Fruit fly (Drosophila melanogaster): Measurements from ENCODE around the gene abo.

DNA sequence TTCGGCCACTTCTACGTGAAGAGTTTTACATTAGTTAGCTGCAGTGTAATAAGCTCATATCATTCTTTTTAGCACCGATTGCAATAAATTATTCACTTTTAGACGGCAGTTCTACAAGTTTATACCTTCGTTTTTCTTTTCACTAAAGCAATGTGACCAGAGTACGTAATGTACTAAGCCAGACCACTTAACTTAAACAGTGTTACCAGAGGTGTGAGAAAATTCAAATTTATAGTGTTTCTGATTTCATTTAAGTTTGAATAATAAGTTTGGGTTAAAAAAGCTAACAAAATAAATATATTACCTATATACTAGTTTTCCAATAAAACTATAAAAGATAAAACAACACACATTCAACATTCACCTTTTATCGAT is 7.1 kb downstream of the abo start:
- TF ChIP-seq psq (optimal IDR thresholded peaks at IDR 0.05) = no peak
- no peak for TF ChIP-seq insv (optimal IDR thresholded peaks at IDR 0.05)
- TF ChIP-seq h (optimal IDR thresholded peaks at IDR 0.05) = no peak
- no peak for TF ChIP-seq ttk (optimal IDR thresholded peaks at IDR 0.05)
- TF ChIP-seq Myc (optimal IDR thresholded peaks at IDR 0.05) = no peak
- TF ChIP-seq Sin3A (optimal IDR thresholded peaks at IDR 0.05) = no peak
